Worm (Caenorhabditis elegans): ENCODE results near the gene Y55D5A.3.

The Y55D5A.3 gene

DNA sequence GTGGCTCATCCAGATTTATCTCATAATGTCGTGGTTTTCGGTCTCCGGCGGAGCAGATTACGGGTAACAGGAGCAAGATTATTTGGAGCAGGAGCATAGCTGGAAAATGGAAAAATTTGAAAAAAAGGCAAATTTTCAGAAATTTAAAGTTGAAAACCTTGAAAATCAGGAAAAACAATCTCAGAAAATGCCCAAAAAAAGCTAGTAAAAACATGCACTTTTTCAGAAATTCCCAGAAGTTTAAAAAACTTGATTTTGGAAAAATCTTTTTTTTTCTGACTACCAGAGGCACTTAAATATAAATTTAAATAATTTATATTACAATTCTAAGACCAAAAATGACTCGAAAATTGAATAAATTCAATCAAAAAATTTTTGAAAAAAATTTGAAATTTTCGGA is at the start of gene Y55D5A.3:
Gene Y55D5A.3 (minus strand): TSS at position 101 of the 400 bp plus-strand sequence.
- TF ChIP-seq lin-29 (GFP tag; IDR thresholded peaks at IDR 0.05) (no peak), madf-5 (GFP tag; IDR thresholded peaks at IDR 0.05) (no peak), egl-43 (GFP tag; IDR thresholded peaks at IDR 0.05) (no peak), ZK337.2 (GFP tag; IDR thresholded peaks at IDR 0.05) (no peak), sdz-12 (GFP tag; optimal IDR thresholded peaks at IDR 0.05) (no peak), R02D3.7 (tag; optimal IDR thresholded peaks at IDR 0.05) (no peak)

DNA sequence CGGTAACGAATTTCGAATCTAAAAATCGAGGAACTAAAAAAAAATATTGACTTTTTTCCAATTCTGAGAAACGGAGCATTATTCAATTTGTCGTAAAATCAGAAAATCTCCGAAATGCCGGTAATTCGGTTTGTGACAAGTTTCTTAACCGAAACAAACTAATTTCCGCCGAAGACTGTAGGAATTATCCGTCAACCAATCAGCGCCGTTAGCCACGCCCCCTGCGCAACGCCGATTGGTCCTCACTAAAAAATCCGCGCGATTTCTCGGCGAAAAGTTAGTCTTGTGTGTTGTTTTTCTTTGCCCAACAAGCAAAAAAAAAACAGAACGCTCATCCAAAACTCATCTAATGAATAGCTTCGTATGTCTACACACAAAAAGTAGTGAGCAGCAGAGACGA is 44.4 kb upstream of the Y55D5A.3 start:
- no peak for TF ChIP-seq lin-29 (GFP tag; IDR thresholded peaks at IDR 0.05)
- TF ChIP-seq unc-62 (GFP tag; optimal IDR thresholded peaks at IDR 0.05 in 1 of 2): peak in 1 of 2 experiments; percentile 0
- TF ChIP-seq unc-62 (tag; optimal IDR thresholded peaks at IDR 0.05): no peak

DNA sequence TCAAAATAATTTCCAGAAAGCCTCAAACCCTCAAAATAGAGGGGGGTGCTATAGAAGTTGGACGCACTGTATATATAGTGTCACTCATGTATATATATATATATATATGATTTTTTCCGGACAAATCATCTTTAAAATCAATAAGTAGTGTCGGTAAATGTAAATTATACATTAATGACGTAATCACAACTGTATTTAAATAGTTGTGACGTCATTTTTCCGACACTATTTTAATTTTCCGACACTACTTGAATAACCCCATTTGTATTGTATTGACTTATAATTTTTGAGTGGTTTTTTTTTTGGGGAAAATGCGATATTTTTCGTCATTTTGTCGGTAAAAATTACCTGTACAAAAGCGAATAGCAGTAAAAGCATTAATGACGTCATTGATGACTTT is 43.2 kb upstream of the Y55D5A.3 start:
- no peak for TF ChIP-seq dve-1 (tag; optimal IDR thresholded peaks at IDR 0.05; ENCODE audit: insufficient read depth)
- TF ChIP-seq snpc-4 (tag; optimal IDR thresholded peaks at IDR 0.05): no peak
- no peak for TF ChIP-seq ceh-44 (GFP tag; IDR thresholded peaks at IDR 0.05)

DNA sequence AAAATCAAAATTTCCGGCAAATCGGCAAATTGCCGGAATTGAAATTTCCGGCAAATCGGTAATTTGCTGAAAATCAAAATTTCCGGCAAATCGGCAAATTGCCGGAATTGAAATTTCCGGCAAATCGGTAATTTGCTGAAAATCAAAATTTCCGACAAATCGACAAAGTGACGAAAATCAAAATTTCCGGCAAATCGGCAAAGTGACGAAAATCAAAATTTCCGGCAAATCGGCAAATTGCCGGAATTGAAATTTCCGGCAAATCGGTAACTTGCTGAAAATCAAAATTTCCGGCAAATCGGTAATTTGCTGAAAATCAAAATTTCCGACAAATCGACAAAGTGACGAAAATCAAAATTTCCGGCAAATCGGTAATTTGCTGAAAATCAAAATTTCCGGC is 36.1 kb upstream of the Y55D5A.3 start:
- TF ChIP-seq ceh-44 (GFP tag; IDR thresholded peaks at IDR 0.05): 0 out of 2 replicates have a peak, but pooled peaks have one; percentile 15
- peak; percentile 64; the same call in 1 of the 2 replicates for TF ChIP-seq dmd-9 (GFP tag; IDR thresholded peaks at IDR 0.05)
- TF ChIP-seq D1046.2 (GFP tag; IDR thresholded peaks at IDR 0.05): peak; percentile 60; the same call in 1 of the 2 replicates

DNA sequence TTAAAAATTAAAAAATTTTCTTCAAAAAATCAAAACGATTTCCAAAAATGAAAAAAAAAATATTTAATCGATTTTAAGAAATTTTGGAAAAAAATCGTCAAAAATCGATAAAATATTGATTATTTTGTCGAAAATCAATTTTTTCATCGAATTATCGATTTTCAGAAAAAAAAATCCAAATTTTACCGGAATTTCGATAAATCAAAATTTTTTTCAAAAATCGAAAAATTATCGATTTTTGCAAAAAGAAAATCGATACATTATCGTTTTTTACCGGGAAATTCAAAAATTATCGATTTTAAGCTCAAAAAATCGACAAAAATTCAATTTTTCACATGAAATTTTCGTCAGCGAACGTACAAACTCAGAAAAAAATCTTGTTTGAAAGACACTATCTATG is 19.7 kb upstream of the Y55D5A.3 start:
- no peak for TF ChIP-seq nhr-48 (tag; optimal IDR thresholded peaks at IDR 0.05)
- TF ChIP-seq fos-1 (tag; optimal IDR thresholded peaks at IDR 0.05): no peak
- no peak for TF ChIP-seq set-16 (GFP tag; IDR thresholded peaks at IDR 0.05)
- no peak for TF ChIP-seq nhr-10 (tag; optimal IDR thresholded peaks at IDR 0.05)
- peak in 1 of 2 experiments; percentile 9 for TF ChIP-seq unc-62 (GFP tag; optimal IDR thresholded peaks at IDR 0.05 in 1 of 2)
- TF ChIP-seq unc-62 (tag; optimal IDR thresholded peaks at IDR 0.05): no peak
- no peak for TF ChIP-seq jun-1 (tag; optimal IDR thresholded peaks at IDR 0.05)
- no peak for TF ChIP-seq daf-8 (GFP tag; IDR thresholded peaks at IDR 0.05)
- TF ChIP-seq ceh-28 (tag; optimal IDR thresholded peaks at IDR 0.05): peak; percentile 88
- TF ChIP-seq dmd-6 (GFP tag; IDR thresholded peaks at IDR 0.05): no peak
- no peak for TF ChIP-seq mep-1 (tag; optimal IDR thresholded peaks at IDR 0.05)
- TF ChIP-seq Y48G9A.11 (GFP tag; IDR thresholded peaks at IDR 0.05): no peak
- no peak for TF ChIP-seq zip-11 (GFP tag; IDR thresholded peaks at IDR 0.05)

DNA sequence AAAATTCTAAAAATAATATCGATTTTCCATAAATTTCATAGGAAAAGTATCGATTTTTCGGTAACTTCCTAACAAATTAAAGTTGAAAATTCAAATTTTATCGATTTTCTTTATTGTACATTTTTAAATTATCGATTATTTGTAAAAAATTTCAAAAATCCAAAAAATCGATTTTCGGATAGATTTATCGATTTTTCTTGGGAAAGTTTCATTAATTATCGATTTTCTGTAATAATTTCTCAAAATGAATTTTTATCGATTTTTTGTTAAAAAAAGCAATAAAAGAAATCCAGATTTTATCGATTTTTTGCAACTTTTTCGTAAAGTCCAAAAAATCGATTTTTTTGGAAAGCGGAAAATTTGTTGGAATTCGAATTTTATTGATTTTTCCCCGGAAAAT is 18.4 kb upstream of the Y55D5A.3 start:
- TF ChIP-seq ceh-28 (tag; optimal IDR thresholded peaks at IDR 0.05): peak; percentile 96
- no peak for TF ChIP-seq dmd-8 (GFP tag; IDR thresholded peaks at IDR 0.05)

DNA sequence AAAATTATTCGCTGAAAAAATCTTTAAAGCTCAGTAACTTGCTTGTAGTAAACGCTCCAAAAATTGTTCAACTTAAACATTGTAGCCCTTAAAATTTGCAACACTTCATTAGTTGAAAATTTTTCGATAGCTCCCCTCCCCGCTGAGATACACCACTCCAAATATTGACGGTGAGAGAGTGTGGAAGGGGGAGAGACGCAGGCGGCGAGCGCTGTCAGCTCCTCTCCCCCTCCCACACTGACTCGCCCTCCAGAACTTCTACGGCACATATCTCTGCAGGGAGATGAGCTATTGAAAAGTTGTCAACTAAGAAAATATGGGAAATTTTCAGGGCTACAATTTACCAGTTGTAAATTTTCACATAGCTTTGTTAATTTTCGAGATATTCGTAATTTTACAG is 16.6 kb upstream of the Y55D5A.3 start:
- no peak for TF ChIP-seq zfp-3 (GFP tag; conservative IDR thresholded peaks at IDR 0.05)
- TF ChIP-seq dpl-1 (GFP tag; optimal IDR thresholded peaks at IDR 0.05): no peak
- TF ChIP-seq arid-1 (GFP tag; conservative IDR thresholded peaks at IDR 0.05): no peak
- no peak for TF ChIP-seq tra-1 (GFP tag; IDR thresholded peaks at IDR 0.05)
- no peak for TF ChIP-seq nhr-42 (GFP tag; IDR thresholded peaks at IDR 0.05)
- no peak for TF ChIP-seq F10B5.3 (tag; optimal IDR thresholded peaks at IDR 0.05)
- TF ChIP-seq Y48G9A.11 (GFP tag; IDR thresholded peaks at IDR 0.05): no peak
- peak; percentile 36 for TF ChIP-seq set-16 (GFP tag; IDR thresholded peaks at IDR 0.05)
- no peak for TF ChIP-seq ceh-32 (tag; optimal IDR thresholded peaks at IDR 0.05; ENCODE audit: poor library complexity)
- TF ChIP-seq gei-8 (GFP tag; optimal IDR thresholded peaks at IDR 0.05): no peak
- TF ChIP-seq hlh-11 (tag; optimal IDR thresholded peaks at IDR 0.05): no peak
- TF ChIP-seq saeg-2 (GFP tag; IDR thresholded peaks at IDR 0.05): no peak
- no peak for TF ChIP-seq ztf-7 (tag; optimal IDR thresholded peaks at IDR 0.05)
- TF ChIP-seq lsy-2 (tag; optimal IDR thresholded peaks at IDR 0.05): no peak
- TF ChIP-seq unc-62 (GFP tag; optimal IDR thresholded peaks at IDR 0.05 in 1 of 2): peak in 1 of 2 experiments; percentile 79
- no peak for TF ChIP-seq unc-62 (tag; optimal IDR thresholded peaks at IDR 0.05)

All from whole organism, L4 larva.